Fruit fly (Drosophila melanogaster): ENCODE measurements around the gene CG13082.

The CG13082 gene

DNA sequence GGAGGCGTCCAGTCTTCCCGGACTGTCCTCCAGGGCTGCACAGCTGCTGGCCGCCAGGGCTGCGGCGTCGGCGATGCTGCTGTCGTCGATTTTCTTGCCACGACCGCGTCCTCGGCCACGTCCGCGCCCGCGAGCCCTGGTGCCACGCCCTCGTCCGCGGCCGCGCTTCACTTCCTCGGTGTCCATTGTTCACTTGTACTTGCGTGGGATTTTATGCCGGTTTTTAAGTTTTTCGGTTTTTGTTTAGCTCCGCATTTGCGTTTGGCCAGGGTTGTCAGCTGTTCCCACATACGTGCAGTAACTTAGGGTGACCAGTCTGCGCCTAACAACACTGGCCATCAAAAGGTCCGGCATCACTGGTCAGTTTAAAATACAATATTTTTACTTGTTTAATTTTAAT is 44.0 kb downstream of the CG13082 start, which contains the start of gene Hakai (continued):
- TF ChIP-seq CG15601 (tag; optimal IDR thresholded peaks at IDR 0.05) (peak; percentile 31), gfzf (GFP tag; optimal IDR thresholded peaks at IDR 0.05) (peak; percentile 31), danr (GFP tag; IDR thresholded peaks at IDR 0.05) (peak; percentile 43; the same call in 1 of the 2 replicates), HLH54F (GFP tag; optimal IDR thresholded peaks at IDR 0.05) (peak; percentile 73), lab (GFP tag; optimal IDR thresholded peaks at IDR 0.05) (peak; percentile 59), NfI (GFP tag; optimal IDR thresholded peaks at IDR 0.05) (peak; percentile 2), BEAF-32 (GFP tag; optimal IDR thresholded peaks at IDR 0.05) (peak; percentile 47), sna (GFP tag; IDR thresholded peaks at IDR 0.05; ENCODE audit: partially characterized antibody) (peak; percentile 55; the same call in 1 of the 2 replicates), CG12744 (GFP tag; optimal IDR thresholded peaks at IDR 0.05) (peak; percentile 2), CG11456 (GFP tag; IDR thresholded peaks at IDR 0.05) (peak; percentile 67; the same call in 1 of the 3 replicates), CG14710 (tag; optimal IDR thresholded peaks at IDR 0.05) (peak; percentile 60), nmo (GFP tag; optimal IDR thresholded peaks at IDR 0.05) (peak; percentile 65), CG33213 (GFP tag; optimal IDR thresholded peaks at IDR 0.05) (peak; percentile 68), Rx (GFP tag; IDR thresholded peaks at IDR 0.05) (peak; percentile 32), CG4360 (GFP tag; IDR thresholded peaks at IDR 0.05) (no peak), CG34422 (GFP tag; IDR thresholded peaks at IDR 0.05) (peak; percentile 71; the same call in 1 of the 3 replicates), Hey (tag; optimal IDR thresholded peaks at IDR 0.05) (no peak), CG3407 (GFP tag; optimal IDR thresholded peaks at IDR 0.05) (no peak), MBD-R2 (GFP tag; IDR thresholded peaks at IDR 0.05) (peak; percentile 94), CG7987 (GFP tag; optimal IDR thresholded peaks at IDR 0.05) (no peak), ro (GFP tag; IDR thresholded peaks at IDR 0.05) (no peak), CG30431 (GFP tag; optimal IDR thresholded peaks at IDR 0.05) (peak; percentile 18), da (GFP tag; optimal IDR thresholded peaks at IDR 0.05) (peak; percentile 39), Mes4 (GFP tag; optimal IDR thresholded peaks at IDR 0.05) (peak; percentile 56), CG4424 (GFP tag; optimal IDR thresholded peaks at IDR 0.05) (peak; percentile 60), Jarid2 (GFP tag; optimal IDR thresholded peaks at IDR 0.05) (no peak), CG12155 (GFP tag; optimal IDR thresholded peaks at IDR 0.05) (peak; percentile 51), CG3847 (GFP tag; IDR thresholded peaks at IDR 0.05) (peak; percentile 89), CG2116 (GFP tag; optimal IDR thresholded peaks at IDR 0.05) (peak; percentile 15), CG43689 (GFP tag; IDR thresholded peaks at IDR 0.05) (no peak), CG16813 (GFP tag; IDR thresholded peaks at IDR 0.05; ENCODE audit: partially characterized antibody) (peak; percentile 51), Six4 (GFP tag; optimal IDR thresholded peaks at IDR 0.05) (peak; percentile 73), tap (tag; optimal IDR thresholded peaks at IDR 0.05) (no peak), zf30C (GFP tag; optimal IDR thresholded peaks at IDR 0.05) (no peak), CG3281 (GFP tag; optimal IDR thresholded peaks at IDR 0.05) (peak; percentile 73), vnd (GFP tag; IDR thresholded peaks at IDR 0.05; ENCODE audit: partially characterized antibody) (peak; percentile 38; the same call in 1 of the 3 replicates), CG2889 (GFP tag; IDR thresholded peaks at IDR 0.05) (0 out of 3 replicates have a peak, but pooled peaks have one; percentile 48), Lim3 (GFP tag; IDR thresholded peaks at IDR 0.05) (no peak), Vsx1 (GFP tag; optimal IDR thresholded peaks at IDR 0.05) (no peak), Ets97D (GFP tag; optimal IDR thresholded peaks at IDR 0.05) (peak; percentile 73), CG5953 (GFP tag; IDR thresholded peaks at IDR 0.05) (no peak), CG31224 (GFP tag; IDR thresholded peaks at IDR 0.05) (peak; percentile 34; the same call in 1 of the 2 replicates), tna (GFP tag; IDR thresholded peaks at IDR 0.05; ENCODE audit: partially characterized antibody) (peak; percentile 41; the same call in 1 of the 2 replicates), CG9727 (GFP tag; optimal IDR thresholded peaks at IDR 0.05) (peak; percentile 50), CG12659 (GFP tag; optimal IDR thresholded peaks at IDR 0.05) (peak; percentile 71), CG1529 (GFP tag; optimal IDR thresholded peaks at IDR 0.05) (no peak), bowl (GFP tag; IDR thresholded peaks at IDR 0.05) (no peak), CG1024 (GFP tag; IDR thresholded peaks at IDR 0.05) (peak; percentile 12; the same call in 1 of the 2 replicates), CG9215 (GFP tag; IDR thresholded peaks at IDR 0.05) (peak; percentile 64), Hmr (GFP tag; optimal IDR thresholded peaks at IDR 0.05) (peak; percentile 40)
